Worm (Caenorhabditis elegans) whole organism, L4 larva: ENCODE data around the gene spch-1.

Experiments used
- F37D6.2 ChIP-seq: sonication (generic microtip); optimal IDR thresholded peaks from 2 replicates; lab custom pipeline; 2016; ENCODE audit warnings: mild to moderate bottlenecking, missing genetic modification characterization, missing compliant biosample characterization
- F44E2.7 ChIP-seq: fragments of 200-800 bp; sonication (Bioruptor generic); IDR thresholded peaks from 2 replicates; pipeline ENCODE4 v2.1.2; 2022; ENCODE audit warnings: missing genetic modification characterization, missing compliant biosample characterization
- T20F7.1 ChIP-seq: fragments of 200-800 bp; sonication (Bioruptor generic); optimal IDR thresholded peaks from 2 replicates; lab custom pipeline; 2018; ENCODE audit warnings: mild to moderate bottlenecking, missing genetic modification characterization, missing compliant biosample characterization
- Y48G9A.11 ChIP-seq: fragments of 200-800 bp; sonication (Bioruptor generic); IDR thresholded peaks from 2 replicates; pipeline ENCODE4 v1.3.6; 2022; ENCODE audit warnings: missing genetic modification reagents, missing genetic modification characterization, missing compliant biosample characterization
- Y5F2A.4 ChIP-seq: fragments of 200-800 bp; sonication (Bioruptor generic); optimal IDR thresholded peaks from 2 replicates; lab custom pipeline; 2018; ENCODE audit warnings: mild to moderate bottlenecking, missing genetic modification characterization, missing compliant biosample characterization
- aha-1 ChIP-seq: fragments of 150-350 bp; peaks from one replicate; lab custom pipeline; 2014; ENCODE audit warnings: missing biosample characterization, missing genetic modification characterization
- attf-4 ChIP-seq: sonication (generic microtip); optimal IDR thresholded peaks from 3 replicates; lab custom pipeline; 2017; ENCODE audit warnings: missing biosample characterization, missing genetic modification characterization
- ceh-20 ChIP-seq: fragments of 200-800 bp; sonication (Bioruptor generic); IDR thresholded peaks from 2 replicates; pipeline ENCODE4 v1.3.6; 2022; ENCODE audit warnings: missing genetic modification reagents, missing genetic modification characterization, missing compliant biosample characterization
- ceh-32 ChIP-seq: sonication (generic microtip); optimal IDR thresholded peaks from 2 replicates; lab custom pipeline; 2016; ENCODE audit warnings: mild to moderate bottlenecking, missing genetic modification characterization, missing compliant biosample characterization; ENCODE audit not compliant: poor library complexity
- ceh-62 ChIP-seq: sonication (generic microtip); optimal IDR thresholded peaks from 2 replicates; lab custom pipeline; 2017; ENCODE audit warnings: missing biosample characterization, missing genetic modification characterization
- ces-1 ChIP-seq: fragments of 150-350 bp; sonication (generic microtip); optimal IDR thresholded peaks from 4 replicates; lab custom pipeline; 2014; ENCODE audit warnings: missing biosample characterization, missing genetic modification reagents, missing genetic modification characterization
- ctbp-1 ChIP-seq: fragments of 200-800 bp; sonication (Bioruptor generic); IDR thresholded peaks from 2 replicates; pipeline ENCODE4 v1.3.6; 2022; ENCODE audit warnings: missing genetic modification reagents, missing genetic modification characterization, missing compliant biosample characterization
- daf-12 ChIP-seq: fragments of 150-350 bp; optimal IDR thresholded peaks from 2 replicates; lab custom pipeline; 2014; ENCODE audit warnings: missing biosample characterization, missing genetic modification reagents, missing genetic modification characterization
- dmd-6 ChIP-seq: fragments of 200-800 bp; sonication (Bioruptor generic); IDR thresholded peaks from 2 replicates; pipeline ENCODE4 v1.3.6; 2022; ENCODE audit warnings: missing genetic modification reagents, missing genetic modification characterization, missing compliant biosample characterization
- dpl-1 ChIP-seq: fragments of 150-350 bp; optimal IDR thresholded peaks from 2 replicates; lab custom pipeline; 2014; ENCODE audit warnings: missing biosample characterization, missing genetic modification reagents, missing genetic modification characterization
- dve-1 ChIP-seq: sonication (generic microtip); optimal IDR thresholded peaks from 2 replicates; lab custom pipeline; 2017; ENCODE audit warnings: antibody characterized with exemption, mild to moderate bottlenecking, missing genetic modification characterization, missing compliant biosample characterization; ENCODE audit not compliant: insufficient read depth
- fkh-10 ChIP-seq: fragments of 150-350 bp; optimal IDR thresholded peaks from 2 replicates; lab custom pipeline; 2014; ENCODE audit warnings: missing biosample characterization, missing genetic modification reagents, missing genetic modification characterization
- hif-1 ChIP-seq, 2 experiments: sonication (generic microtip); optimal IDR thresholded peaks; 2 replicates each; lab custom pipeline; 2016 to 2017; ENCODE audit warnings: missing compliant biosample characterization in 2 of 2, missing genetic modification characterization in 2 of 2, missing genetic modification reagents in 2 of 2, missing genotype in 2 of 2, mild to moderate bottlenecking in 1 of 2
- hmg-1.1 ChIP-seq: fragments of 200-800 bp; sonication (Bioruptor generic); IDR thresholded peaks from 2 replicates; pipeline ENCODE4 v1.3.6; 2022; ENCODE audit warnings: missing genetic modification reagents, missing genetic modification characterization, missing compliant biosample characterization
- lim-7 ChIP-seq: fragments of 200-800 bp; sonication (Bioruptor generic); IDR thresholded peaks from 2 replicates; pipeline ENCODE4 v1.3.6; 2022; ENCODE audit warnings: missing genetic modification characterization, missing compliant biosample characterization
- lin-29 ChIP-seq: fragments of 200-800 bp; sonication (Bioruptor generic); IDR thresholded peaks from 2 replicates; pipeline ENCODE4 v1.3.6; 2022; ENCODE audit warnings: missing genetic modification reagents, missing genetic modification characterization, missing compliant biosample characterization
- lin-38 ChIP-seq: fragments of 200-800 bp; sonication (Bioruptor generic); IDR thresholded peaks from 2 replicates; pipeline ENCODE4 v1.3.6; 2022; ENCODE audit warnings: missing genetic modification reagents, missing genetic modification characterization, missing compliant biosample characterization
- lsy-2 ChIP-seq, 2 experiments: fragments of 150-350 bp in 1 of 2; sonication (generic microtip) in 1 of 2; optimal IDR thresholded peaks; 2 replicates each; lab custom pipeline; 2014 to 2017; ENCODE audit warnings: missing biosample characterization in 2 of 2, missing genetic modification characterization in 2 of 2
- mxl-2 ChIP-seq: fragments of 200-800 bp; sonication (Bioruptor generic); conservative IDR thresholded peaks from 2 replicates; pipeline ENCODE4 v1.3.6; 2022; ENCODE audit warnings: missing genetic modification reagents, missing genetic modification characterization, missing compliant biosample characterization
- nhr-10 ChIP-seq: fragments of 150-350 bp; optimal IDR thresholded peaks from 2 replicates; lab custom pipeline; 2014; ENCODE audit warnings: missing biosample characterization, missing genetic modification characterization
- nhr-111 ChIP-seq: fragments of 200-800 bp; sonication (Bioruptor generic); optimal IDR thresholded peaks from 2 replicates; lab custom pipeline; 2018; ENCODE audit warnings: mild to moderate bottlenecking, missing genetic modification characterization, missing compliant biosample characterization
- nhr-25 ChIP-seq: sonication (generic microtip); optimal IDR thresholded peaks from 2 replicates; lab custom pipeline; 2017; ENCODE audit warnings: missing genetic modification characterization, mild to moderate bottlenecking, missing compliant biosample characterization, antibody characterized with exemption, moderate library complexity, borderline replicate concordance; ENCODE audit not compliant: insufficient read depth
- nhr-28 ChIP-seq: fragments of 150-350 bp; optimal IDR thresholded peaks from 2 replicates; lab custom pipeline; 2014; ENCODE audit warnings: missing biosample characterization, missing genetic modification characterization
- nhr-48 ChIP-seq: sonication (generic microtip); optimal IDR thresholded peaks from 2 replicates; lab custom pipeline; 2016; ENCODE audit warnings: mild to moderate bottlenecking, missing genetic modification characterization, missing compliant biosample characterization
- nhr-6 ChIP-seq: fragments of 150-350 bp; optimal IDR thresholded peaks from 2 replicates; lab custom pipeline; 2014; ENCODE audit warnings: missing biosample characterization, missing genetic modification characterization
- pha-4 ChIP-seq, 2 experiments: fragments of 150-350 bp in 1 of 2; fragments of 200-800 bp in 1 of 2; sonication (Bioruptor generic) in 1 of 2; IDR thresholded peaks in 1 of 2; optimal IDR thresholded peaks in 1 of 2; 2 replicates each; pipeline versions ENCODE4 v1.3.6 to Lab custom; 2014 to 2022; ENCODE audit warnings: missing genetic modification characterization in 2 of 2, missing genetic modification reagents in 2 of 2, missing biosample characterization in 1 of 2, missing compliant biosample characterization in 1 of 2
- vab-7 ChIP-seq: fragments of 200-800 bp; sonication (Bioruptor generic); IDR thresholded peaks from 2 replicates; pipeline ENCODE4 v1.3.6; 2022; ENCODE audit warnings: missing genetic modification reagents, missing genetic modification characterization, missing compliant biosample characterization

spch-1 gene

ce11 chrIV:10151439-10151997 lies 40.2 kb upstream of the spch-1 start, which contains the start of gene copg-1 (continued):
- TF ChIP-seq lin-38 (GFP tag; lab: Robert Waterston, UW) (peak; percentile 39; the same call in 1 of the 2 replicates), F44E2.7 (GFP tag; lab: Robert Waterston, UW) (no peak), aha-1 (peak; percentile 74), ceh-62 (tag; lab: Kevin White, UChicago) (no peak), nhr-28 (tag; lab: Kevin White, UChicago) (peak; percentile 28), ceh-20 (GFP tag; lab: Robert Waterston, UW) (no peak), ceh-32 (tag; lab: Kevin White, UChicago) (no peak), ces-1 (GFP tag; lab: Kevin White, UChicago) (peak; percentile 55), dpl-1 (GFP tag; lab: Kevin White, UChicago) (peak; percentile 55), T20F7.1 (GFP tag; lab: Kevin White, UChicago) (peak; percentile 52), pha-4 (GFP tag; IDR thresholded peaks at IDR 0.05; lab: Robert Waterston, UW) (no peak), pha-4 (tag; optimal IDR thresholded peaks at IDR 0.05; lab: Kevin White, UChicago) (no peak), lsy-2 (tag; optimal IDR thresholded peaks at IDR 0.05; lab: Kevin White, UChicago) (peak in 1 of 2 experiments; percentile 96)

- no peak for TF ChIP-seq nhr-25 (tag; lab: Kevin White, UChicago)
- no peak for TF ChIP-seq nhr-48 (tag; lab: Kevin White, UChicago)
- TF ChIP-seq fkh-10 (GFP tag; lab: Kevin White, UChicago): peak; percentile 43
- no peak for TF ChIP-seq nhr-111 (GFP tag; lab: Kevin White, UChicago)
- TF ChIP-seq attf-4 (tag; lab: Kevin White, UChicago): no peak
- no peak for TF ChIP-seq lim-7 (GFP tag; lab: Robert Waterston, UW)
- TF ChIP-seq nhr-28 (tag; lab: Kevin White, UChicago): peak; percentile 11
- no peak for TF ChIP-seq ctbp-1 (GFP tag; lab: Robert Waterston, UW)
- no peak for TF ChIP-seq nhr-10 (tag; lab: Kevin White, UChicago)
Observed at ce11 chrIV:10150552-10151004, 39.2 kb upstream of the spch-1 start, which contains the start of gene tsp-12. Gene tsp-12 (minus strand): TSS chrIV:10150602.

ce11 chrIV:10148938-10149337 lies 37.6 kb upstream of the spch-1 start, which contains the start of gene pigs-1:
Gene pigs-1 (minus strand): TSS chrIV:10149038.
- TF ChIP-seq Y48G9A.11 (GFP tag; lab: Robert Waterston, UW) (no peak), nhr-6 (tag; lab: Kevin White, UChicago) (no peak), hmg-1.1 (GFP tag; lab: Robert Waterston, UW) (no peak), mxl-2 (no peak), Y5F2A.4 (GFP tag; lab: Kevin White, UChicago) (no peak), daf-12 (no peak), lin-29 (GFP tag; lab: Robert Waterston, UW) (no peak), hif-1 (tag; optimal IDR thresholded peaks at IDR 0.05; lab: Kevin White, UChicago) (no peak), dmd-6 (no peak), dve-1 (tag; lab: Kevin White, UChicago) (no peak), vab-7 (GFP tag; lab: Robert Waterston, UW) (no peak)

ce11 chrIV:10146885-10147284 lies 35.5 kb upstream of the spch-1 start, which contains the start of gene T14G10.8:
Gene T14G10.8 (minus strand): TSS chrIV:10146985.
- TF ChIP-seq F37D6.2 (tag; lab: Kevin White, UChicago): no peak
